Fruit fly (Drosophila melanogaster): ENCODE measurements around the gene CG13083.

DNA sequence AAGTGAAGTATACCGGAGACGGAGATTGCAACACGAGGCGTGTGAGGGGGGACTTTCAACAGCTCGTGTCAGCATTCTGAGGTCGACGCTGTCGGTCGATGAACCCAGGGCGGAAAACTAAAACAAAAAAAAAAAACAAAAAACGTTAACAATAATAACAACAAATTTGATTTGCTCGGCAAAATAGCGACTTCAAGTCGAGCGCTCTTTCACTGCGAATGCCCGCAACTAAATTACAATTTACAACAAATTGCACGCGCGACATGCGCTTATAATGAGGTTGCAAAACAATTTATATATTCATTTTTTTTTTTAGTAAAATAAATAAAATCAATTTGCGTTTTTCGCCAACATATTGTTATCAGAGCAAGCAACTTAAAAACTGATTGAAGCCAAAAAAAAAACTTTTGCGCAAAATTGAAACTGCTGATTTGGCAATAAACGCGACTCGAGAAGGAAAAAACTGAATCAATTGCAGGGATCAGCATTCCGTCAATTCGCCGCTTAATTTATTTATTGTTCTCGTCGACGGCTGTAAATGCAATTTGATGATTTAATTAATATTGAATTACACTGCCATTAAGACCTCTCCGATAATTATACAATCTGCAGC is 13.8 kb upstream of the CG13083 start:
- TF ChIP-seq CG3032 (tag; optimal IDR thresholded peaks at IDR 0.05) (no peak), Hr39 (GFP tag; optimal IDR thresholded peaks at IDR 0.05) (no peak), svp (GFP tag) (peak; percentile 59), fkh (GFP tag; optimal IDR thresholded peaks at IDR 0.05) (no peak), topi (GFP tag; optimal IDR thresholded peaks at IDR 0.05) (no peak), spab (GFP tag; optimal IDR thresholded peaks at IDR 0.05) (no peak), Blimp-1 (GFP tag; optimal IDR thresholded peaks at IDR 0.05) (no peak), CG6276 (GFP tag; optimal IDR thresholded peaks at IDR 0.05) (no peak), CG3919 (GFP tag; optimal IDR thresholded peaks at IDR 0.05) (no peak), CG11902 (GFP tag; optimal IDR thresholded peaks at IDR 0.05) (no peak), achi (GFP tag; optimal IDR thresholded peaks at IDR 0.05) (no peak), vri (GFP tag; optimal IDR thresholded peaks at IDR 0.05) (no peak), Sox102F (GFP tag; optimal IDR thresholded peaks at IDR 0.05) (no peak)
